Worm (Caenorhabditis elegans): ENCODE results near the gene algn-14.

DNA sequence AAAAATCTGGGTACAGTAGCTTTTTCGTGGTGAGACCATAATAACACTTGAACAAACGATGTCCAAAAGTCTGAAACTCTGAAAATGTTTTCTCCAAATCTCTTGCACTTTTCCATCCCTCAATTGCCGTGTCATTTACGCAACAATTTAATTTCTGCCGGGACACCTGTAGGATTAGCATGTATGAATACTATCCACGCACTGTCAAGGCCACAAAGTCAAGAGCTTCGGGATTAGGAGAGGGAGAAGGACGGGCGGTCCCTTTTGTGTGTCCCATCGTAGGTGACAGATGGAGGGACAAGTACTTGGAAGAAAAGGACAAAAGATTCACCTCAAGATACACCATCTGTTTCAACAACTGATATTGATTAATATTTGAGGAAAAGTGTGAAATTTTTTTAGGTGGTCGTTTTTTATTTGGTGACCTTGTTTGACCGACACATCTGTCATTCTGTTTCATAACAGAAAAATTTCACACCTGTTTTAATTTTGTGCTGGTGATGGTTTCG is 39.8 kb upstream of the algn-14 start:
- no peak for TF ChIP-seq nfya-1 (tag; optimal IDR thresholded peaks at IDR 0.05)
- no peak for TF ChIP-seq gmeb-2 (tag; optimal IDR thresholded peaks at IDR 0.05)

Data from whole organism, late embryonic.